Worm (Caenorhabditis elegans) whole organism, L4 larva: ENCODE measurements around the gene F52H2.5.

Experiments used
- D1046.2 ChIP-seq: fragments of 200-800 bp; sonication (Bioruptor generic); IDR thresholded peaks from 2 replicates; pipeline ENCODE4 v1.3.6; 2022; ENCODE audit warnings: missing genetic modification characterization, missing compliant biosample characterization
- F26F4.8 ChIP-seq: fragments of 200-800 bp; sonication (Bioruptor generic); conservative IDR thresholded peaks from 2 replicates; pipeline ENCODE4 v1.3.6; 2022; ENCODE audit warnings: missing genetic modification characterization, missing compliant biosample characterization
- F37D6.2 ChIP-seq: sonication (generic microtip); optimal IDR thresholded peaks from 2 replicates; lab custom pipeline; 2016; ENCODE audit warnings: mild to moderate bottlenecking, missing genetic modification characterization, missing compliant biosample characterization
- Y75B8A.6 ChIP-seq: fragments of 200-800 bp; sonication (Bioruptor generic); IDR thresholded peaks from 2 replicates; pipeline ENCODE4 v1.3.6; 2022; ENCODE audit warnings: missing genetic modification reagents, missing genetic modification characterization, missing compliant biosample characterization
- aha-1 ChIP-seq: fragments of 150-350 bp; peaks from one replicate; lab custom pipeline; 2014; ENCODE audit warnings: missing biosample characterization, missing genetic modification characterization
- arid-1 ChIP-seq: fragments of 200-800 bp; sonication (Bioruptor generic); conservative IDR thresholded peaks from 2 replicates; pipeline ENCODE4 v1.3.6; 2022; ENCODE audit warnings: missing genetic modification reagents, missing genetic modification characterization, missing compliant biosample characterization
- ceh-20 ChIP-seq: fragments of 200-800 bp; sonication (Bioruptor generic); IDR thresholded peaks from 2 replicates; pipeline ENCODE4 v1.3.6; 2022; ENCODE audit warnings: missing genetic modification reagents, missing genetic modification characterization, missing compliant biosample characterization
- ceh-28 ChIP-seq: fragments of 150-350 bp; optimal IDR thresholded peaks from 2 replicates; lab custom pipeline; 2014; ENCODE audit warnings: missing biosample characterization, missing genetic modification reagents, missing genetic modification characterization
- ceh-44 ChIP-seq: fragments of 200-800 bp; sonication (Bioruptor generic); IDR thresholded peaks from 2 replicates; pipeline ENCODE4 v1.3.6; 2022; ENCODE audit warnings: missing genetic modification reagents, missing genetic modification characterization, missing compliant biosample characterization
- ceh-82 ChIP-seq: sonication (generic microtip); optimal IDR thresholded peaks from 2 replicates; lab custom pipeline; 2017; ENCODE audit warnings: missing biosample characterization, missing genetic modification characterization
- ctbp-1 ChIP-seq: fragments of 200-800 bp; sonication (Bioruptor generic); IDR thresholded peaks from 2 replicates; pipeline ENCODE4 v1.3.6; 2022; ENCODE audit warnings: missing genetic modification reagents, missing genetic modification characterization, missing compliant biosample characterization
- daf-12 ChIP-seq: fragments of 150-350 bp; optimal IDR thresholded peaks from 2 replicates; lab custom pipeline; 2014; ENCODE audit warnings: missing biosample characterization, missing genetic modification reagents, missing genetic modification characterization
- daf-16 ChIP-seq, 3 experiments: sonication (generic microtip); optimal IDR thresholded peaks; 2 replicates each; lab custom pipeline; 2016 to 2017; ENCODE audit warnings: missing genetic modification characterization in 3 of 3, missing genetic modification reagents in 3 of 3, mild to moderate bottlenecking in 2 of 3, missing compliant biosample characterization in 2 of 3, missing biosample characterization in 1 of 3, moderate library complexity in 1 of 3
- duxl-1 ChIP-seq: sonication (generic microtip); optimal IDR thresholded peaks from 2 replicates; lab custom pipeline; 2016; ENCODE audit warnings: mild to moderate bottlenecking, missing genetic modification characterization, moderate library complexity, missing compliant biosample characterization; ENCODE audit not compliant: poor library complexity
- dve-1 ChIP-seq: sonication (generic microtip); optimal IDR thresholded peaks from 2 replicates; lab custom pipeline; 2017; ENCODE audit warnings: antibody characterized with exemption, mild to moderate bottlenecking, missing genetic modification characterization, missing compliant biosample characterization; ENCODE audit not compliant: insufficient read depth
- egl-27 ChIP-seq: sonication (generic microtip); optimal IDR thresholded peaks from 3 replicates; lab custom pipeline; 2017; ENCODE audit warnings: missing biosample characterization, missing genetic modification reagents, missing genetic modification characterization
- egl-43 ChIP-seq: fragments of 200-800 bp; sonication (Bioruptor generic); IDR thresholded peaks from 2 replicates; pipeline ENCODE4 v1.3.6; 2022; ENCODE audit warnings: missing genetic modification reagents, missing genetic modification characterization, missing compliant biosample characterization
- fkh-10 ChIP-seq: fragments of 150-350 bp; optimal IDR thresholded peaks from 2 replicates; lab custom pipeline; 2014; ENCODE audit warnings: missing biosample characterization, missing genetic modification reagents, missing genetic modification characterization
- hif-1 ChIP-seq, 2 experiments: sonication (generic microtip); optimal IDR thresholded peaks; 2 replicates each; lab custom pipeline; 2016 to 2017; ENCODE audit warnings: missing compliant biosample characterization in 2 of 2, missing genetic modification characterization in 2 of 2, missing genetic modification reagents in 2 of 2, missing genotype in 2 of 2, mild to moderate bottlenecking in 1 of 2
- hlh-11 ChIP-seq: fragments of 200-800 bp; sonication (Bioruptor generic); optimal IDR thresholded peaks from 2 replicates; lab custom pipeline; 2018; ENCODE audit warnings: mild to moderate bottlenecking, missing genetic modification characterization, missing compliant biosample characterization
- lin-29 ChIP-seq: fragments of 200-800 bp; sonication (Bioruptor generic); IDR thresholded peaks from 2 replicates; pipeline ENCODE4 v1.3.6; 2022; ENCODE audit warnings: missing genetic modification reagents, missing genetic modification characterization, missing compliant biosample characterization
- lin-39 ChIP-seq: fragments of 150-350 bp; optimal IDR thresholded peaks from 2 replicates; lab custom pipeline; 2014; ENCODE audit warnings: missing biosample characterization, missing genetic modification reagents, missing genetic modification characterization
- lir-3 ChIP-seq: sonication (generic microtip); optimal IDR thresholded peaks from 2 replicates; lab custom pipeline; 2016; ENCODE audit warnings: mild to moderate bottlenecking, missing genetic modification characterization, missing compliant biosample characterization
- lsy-2 ChIP-seq, 2 experiments: fragments of 150-350 bp in 1 of 2; sonication (generic microtip) in 1 of 2; optimal IDR thresholded peaks; 2 replicates each; lab custom pipeline; 2014 to 2017; ENCODE audit warnings: missing biosample characterization in 2 of 2, missing genetic modification characterization in 2 of 2
- madf-5 ChIP-seq, 2 experiments: fragments of 200-800 bp; sonication (Bioruptor generic); IDR thresholded peaks; 2 replicates each; pipeline ENCODE4 v1.3.6; 2022; ENCODE audit warnings: missing compliant biosample characterization in 2 of 2, missing genetic modification characterization in 2 of 2
- madf-9 ChIP-seq: fragments of 200-800 bp; sonication (Bioruptor generic); conservative IDR thresholded peaks from 2 replicates; pipeline ENCODE4 v1.3.6; 2022; ENCODE audit warnings: missing genetic modification reagents, missing genetic modification characterization, missing compliant biosample characterization
- mdl-1 ChIP-seq, 2 experiments: fragments of 150-350 bp in 1 of 2; sonication (generic microtip) in 1 of 2; optimal IDR thresholded peaks; 2 replicates each; lab custom pipeline; 2014 to 2017; ENCODE audit warnings: missing biosample characterization in 2 of 2, missing genetic modification characterization in 2 of 2
- mdt-29 ChIP-seq: fragments of 200-800 bp; sonication (Bioruptor generic); IDR thresholded peaks from 2 replicates; pipeline ENCODE4 v1.3.6; 2022; ENCODE audit warnings: missing genetic modification reagents, missing genetic modification characterization, missing compliant biosample characterization
- mxl-3 ChIP-seq: fragments of 200-800 bp; sonication (Bioruptor generic); optimal IDR thresholded peaks from 2 replicates; lab custom pipeline; 2018; ENCODE audit warnings: mild to moderate bottlenecking, missing genetic modification characterization, missing compliant biosample characterization
- nhr-102 ChIP-seq: sonication (generic microtip); optimal IDR thresholded peaks from 2 replicates; lab custom pipeline; 2016; ENCODE audit warnings: mild to moderate bottlenecking, missing genetic modification characterization, moderate library complexity, missing compliant biosample characterization
- nhr-11 ChIP-seq: fragments of 150-350 bp; optimal IDR thresholded peaks from 2 replicates; lab custom pipeline; 2014; ENCODE audit warnings: missing biosample characterization, missing genetic modification characterization
- nhr-41 ChIP-seq: fragments of 200-800 bp; sonication (Bioruptor generic); IDR thresholded peaks from 2 replicates; pipeline ENCODE4 v1.3.6; 2022; ENCODE audit warnings: missing genetic modification reagents, missing genetic modification characterization, missing compliant biosample characterization
- nhr-48 ChIP-seq: sonication (generic microtip); optimal IDR thresholded peaks from 2 replicates; lab custom pipeline; 2016; ENCODE audit warnings: mild to moderate bottlenecking, missing genetic modification characterization, missing compliant biosample characterization
- nhr-6 ChIP-seq: fragments of 150-350 bp; optimal IDR thresholded peaks from 2 replicates; lab custom pipeline; 2014; ENCODE audit warnings: missing biosample characterization, missing genetic modification characterization
- nhr-77 ChIP-seq: fragments of 150-350 bp; optimal IDR thresholded peaks from 2 replicates; lab custom pipeline; 2014; ENCODE audit warnings: missing biosample characterization, missing genetic modification characterization
- pha-4 ChIP-seq, 2 experiments: fragments of 150-350 bp in 1 of 2; fragments of 200-800 bp in 1 of 2; sonication (Bioruptor generic) in 1 of 2; IDR thresholded peaks in 1 of 2; optimal IDR thresholded peaks in 1 of 2; 2 replicates each; pipeline versions ENCODE4 v1.3.6 to Lab custom; 2014 to 2022; ENCODE audit warnings: missing genetic modification characterization in 2 of 2, missing genetic modification reagents in 2 of 2, missing biosample characterization in 1 of 2, missing compliant biosample characterization in 1 of 2
- pqm-1 ChIP-seq: sonication (generic microtip); optimal IDR thresholded peaks from 2 replicates; lab custom pipeline; 2017; ENCODE audit warnings: missing biosample characterization, missing genetic modification characterization
- rbr-2 ChIP-seq: sonication (generic microtip); optimal IDR thresholded peaks from 2 replicates; lab custom pipeline; 2016; ENCODE audit warnings: missing genotype, missing genetic modification characterization, missing compliant biosample characterization
- sdz-12 ChIP-seq: fragments of 200-800 bp; sonication (Bioruptor generic); optimal IDR thresholded peaks from 2 replicates; lab custom pipeline; 2018; ENCODE audit warnings: mild to moderate bottlenecking, missing genetic modification characterization, missing compliant biosample characterization
- set-16 ChIP-seq: fragments of 200-800 bp; sonication (Bioruptor generic); IDR thresholded peaks from 2 replicates; pipeline ENCODE4 v1.3.6; 2022; ENCODE audit warnings: missing genetic modification reagents, missing genetic modification characterization, missing compliant biosample characterization
- skn-1 ChIP-seq: fragments of 150-350 bp; optimal IDR thresholded peaks from 2 replicates; lab custom pipeline; 2014; ENCODE audit warnings: missing biosample characterization, missing genetic modification characterization
- snpc-1.2 ChIP-seq: fragments of 200-800 bp; sonication (Bioruptor generic); IDR thresholded peaks from 2 replicates; pipeline ENCODE4 v1.3.6; 2022; ENCODE audit warnings: missing genetic modification reagents, missing genetic modification characterization, missing compliant biosample characterization
- snpc-4 ChIP-seq: fragments of 150-350 bp; optimal IDR thresholded peaks from 2 replicates; lab custom pipeline; 2014; ENCODE audit warnings: missing biosample characterization, missing genetic modification characterization
- spr-1 ChIP-seq: sonication (generic microtip); optimal IDR thresholded peaks from 2 replicates; lab custom pipeline; 2016; ENCODE audit warnings: mild to moderate bottlenecking, missing genetic modification characterization, missing compliant biosample characterization
- spr-3 ChIP-seq: fragments of 200-800 bp; sonication (Bioruptor generic); optimal IDR thresholded peaks from 2 replicates; lab custom pipeline; 2018; ENCODE audit warnings: mild to moderate bottlenecking, missing genetic modification characterization, missing compliant biosample characterization
- unc-62 ChIP-seq, 3 experiments: fragments of 150-350 bp in 1 of 3; sonication (generic microtip); optimal IDR thresholded peaks in 2 of 3; peaks in 1 of 3; 1 replicate in 1 of 3; 2 replicates in 2 of 3; lab custom pipeline; 2014 to 2017; ENCODE audit warnings: missing biosample characterization in 3 of 3, missing genetic modification characterization in 3 of 3, missing genetic modification reagents in 3 of 3, missing genotype in 1 of 3
- zag-1 ChIP-seq: fragments of 150-350 bp; optimal IDR thresholded peaks from 2 replicates; lab custom pipeline; 2014; ENCODE audit warnings: missing biosample characterization, missing genetic modification characterization
- zfp-3 ChIP-seq: fragments of 200-800 bp; sonication (Bioruptor generic); conservative IDR thresholded peaks from 2 replicates; pipeline ENCODE4 v1.3.6; 2022; ENCODE audit warnings: missing genetic modification reagents, missing genetic modification characterization, missing compliant biosample characterization
- zip-11 ChIP-seq: fragments of 200-800 bp; sonication (Bioruptor generic); IDR thresholded peaks from 2 replicates; pipeline ENCODE4 v1.3.6; 2022; ENCODE audit warnings: missing genetic modification characterization, missing compliant biosample characterization

The F52H2.5 gene

DNA sequence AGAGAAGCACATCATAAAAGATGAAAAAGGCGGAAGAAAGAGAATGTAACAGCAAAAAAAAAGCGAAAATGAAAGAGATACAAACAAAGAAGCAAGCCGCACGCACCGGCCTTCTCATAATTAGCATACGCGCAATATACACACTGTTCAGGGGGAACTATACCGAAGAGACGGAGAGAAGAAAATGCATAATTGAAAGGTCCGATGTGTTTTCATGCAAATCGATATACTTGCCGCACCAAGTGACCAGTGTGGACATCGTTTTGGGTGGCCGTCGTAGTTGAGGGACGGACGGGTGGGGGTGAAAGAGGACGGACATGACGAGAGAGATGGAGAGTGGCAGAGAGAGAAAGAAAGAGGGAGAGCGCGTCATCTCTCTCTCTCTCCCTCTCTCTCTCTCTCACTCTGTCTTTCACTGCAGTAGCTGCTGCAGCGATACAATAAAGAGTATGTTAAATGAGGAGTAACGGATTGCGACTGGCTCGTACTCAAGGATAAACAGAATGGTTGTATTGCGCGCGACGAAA, 23.6 kb downstream of the F52H2.5 start (continued):
- TF ChIP-seq lin-39 (tag; lab: Kevin White, UChicago) (no peak), zfp-3 (no peak), nhr-11 (tag; lab: Kevin White, UChicago) (peak; percentile 91), mdt-29 (GFP tag; lab: Robert Waterston, UW) (no peak), madf-9 (GFP tag; lab: Robert Waterston, UW) (0 out of 2 replicates have a peak, but pooled peaks have one; percentile 36), snpc-4 (tag; lab: Kevin White, UChicago) (no peak), duxl-1 (tag; lab: Kevin White, UChicago) (peak; percentile 34), hlh-11 (tag; lab: Kevin White, UChicago) (peak; percentile 75), madf-5 (GFP tag; IDR thresholded peaks at IDR 0.05; lab: Robert Waterston, UW) (no peak), unc-62 (GFP tag; optimal IDR thresholded peaks at IDR 0.05 in 1 of 2; lab: Kevin White, UChicago) (peak in 1 of 2 experiments; percentile 99), unc-62 (tag; optimal IDR thresholded peaks at IDR 0.05; lab: Kevin White, UChicago) (no peak), pha-4 (GFP tag; IDR thresholded peaks at IDR 0.05; lab: Robert Waterston, UW) (no peak; the same call in 1 of the 2 replicates), pha-4 (tag; optimal IDR thresholded peaks at IDR 0.05; lab: Kevin White, UChicago) (peak; percentile 87), lin-29 (GFP tag; lab: Robert Waterston, UW) (no peak), ceh-28 (tag; lab: Kevin White, UChicago) (peak; percentile 60), hif-1 (tag; optimal IDR thresholded peaks at IDR 0.05; lab: Kevin White, UChicago) (peak in 1 of 2 experiments; percentile 93), mdl-1 (tag; optimal IDR thresholded peaks at IDR 0.05; lab: Kevin White, UChicago) (peak in 1 of 2 experiments; percentile 78), F26F4.8 (no peak), spr-3 (GFP tag; lab: Kevin White, UChicago) (no peak), ceh-44 (no peak), spr-1 (tag; lab: Kevin White, UChicago) (peak; percentile 1), lir-3 (tag; lab: Kevin White, UChicago) (no peak), Y75B8A.6 (GFP tag; lab: Robert Waterston, UW) (no peak), pqm-1 (tag; lab: Kevin White, UChicago) (no peak), ceh-82 (tag; lab: Kevin White, UChicago) (no peak), zip-11 (GFP tag; lab: Robert Waterston, UW) (no peak), F37D6.2 (tag; lab: Kevin White, UChicago) (peak; percentile 43), snpc-1.2 (GFP tag; lab: Robert Waterston, UW) (no peak), zag-1 (tag; lab: Kevin White, UChicago) (peak; percentile 76), aha-1 (tag; lab: Kevin White, UChicago) (peak; percentile 99), lsy-2 (tag; optimal IDR thresholded peaks at IDR 0.05; lab: Kevin White, UChicago) (peak; percentile 72 to 78), set-16 (GFP tag; lab: Robert Waterston, UW) (peak; percentile 83), nhr-48 (peak; percentile 9), fkh-10 (GFP tag; lab: Kevin White, UChicago) (peak; percentile 92), egl-27 (tag; lab: Kevin White, UChicago) (no peak), sdz-12 (GFP tag; lab: Kevin White, UChicago) (no peak), daf-12 (no peak), nhr-6 (tag; lab: Kevin White, UChicago) (peak; percentile 45), daf-16 (GFP tag; optimal IDR thresholded peaks at IDR 0.05; lab: Kevin White, UChicago) (peak in 1 of 2 experiments; percentile 87), daf-16 (tag; optimal IDR thresholded peaks at IDR 0.05; lab: Kevin White, UChicago) (no peak), egl-43 (peak; percentile 76), arid-1 (GFP tag; lab: Robert Waterston, UW) (no peak), ceh-20 (GFP tag; lab: Robert Waterston, UW) (peak; percentile 62; the same call in 1 of the 2 replicates), mxl-3 (peak; percentile 51), ctbp-1 (GFP tag; lab: Robert Waterston, UW) (peak; percentile 75), skn-1 (tag; lab: Kevin White, UChicago) (no peak), D1046.2 (GFP tag; lab: Robert Waterston, UW) (no peak), nhr-102 (tag; lab: Kevin White, UChicago) (no peak), nhr-77 (tag; lab: Kevin White, UChicago) (no peak), rbr-2 (tag; lab: Kevin White, UChicago) (peak; percentile 85), dve-1 (tag; lab: Kevin White, UChicago) (peak; percentile 69), nhr-41 (no peak)
